Fruit fly (Drosophila melanogaster) whole organism, wandering third instar larva: Measurements from ENCODE around the gene CG33253.

ENCODE experiments used
- Abd-B ChIP-seq: fragments of >200 bp; optimal IDR thresholded peaks from 2 replicates; lab custom pipeline; 2017; ENCODE audit warnings: missing biosample characterization, missing genetic modification characterization
- CG32264 ChIP-seq: fragments of 200-800 bp; sonication (Bioruptor generic); optimal IDR thresholded peaks from 2 replicates; lab custom pipeline; 2016; ENCODE audit warnings: missing biosample characterization, missing genetic modification characterization
- CG9705 ChIP-seq: fragments of 200-800 bp; sonication (Bioruptor generic); optimal IDR thresholded peaks from 2 replicates; lab custom pipeline; 2018; ENCODE audit warnings: missing biosample characterization, mild to moderate bottlenecking, missing genetic modification characterization
- CrebA ChIP-seq: fragments of 200-800 bp; sonication (Bioruptor generic); optimal IDR thresholded peaks from 2 replicates; lab custom pipeline; 2016; ENCODE audit warnings: missing biosample characterization, mild to moderate bottlenecking, missing genetic modification characterization, borderline replicate concordance
- Dfd ChIP-seq: fragments of >200 bp; optimal IDR thresholded peaks from 2 replicates; lab custom pipeline; 2017; ENCODE audit warnings: missing biosample characterization, missing genetic modification characterization
- Dif ChIP-seq: fragments of 200-275, 200-300 bp; sonication (Bioruptor generic); optimal IDR thresholded peaks from 2 replicates; lab custom pipeline; 2018; ENCODE audit warnings: missing biosample characterization, missing genetic modification characterization; ENCODE audit not compliant: partially characterized antibody
- GATAd ChIP-seq: sonication (Bioruptor generic); optimal IDR thresholded peaks from 2 replicates; lab custom pipeline; 2016; ENCODE audit warnings: missing biosample characterization, missing genetic modification characterization
- HLH106 ChIP-seq: fragments of 200-800 bp; optimal IDR thresholded peaks from 3 replicates; lab custom pipeline; 2019; ENCODE audit warnings: missing biosample characterization, mild to moderate bottlenecking, missing genetic modification characterization, moderate library complexity
- Hnf4 ChIP-seq: fragments of 200-800 bp; sonication (Bioruptor generic); optimal IDR thresholded peaks from 2 replicates; lab custom pipeline; 2016; ENCODE audit warnings: missing biosample characterization, mild to moderate bottlenecking, missing genetic modification characterization
- Hr78 ChIP-seq: fragments of >200 bp; optimal IDR thresholded peaks from 2 replicates; lab custom pipeline; 2017; ENCODE audit warnings: missing biosample characterization, missing genetic modification characterization
- Hr83 ChIP-seq: fragments of 200-300 bp; sonication (Bioruptor generic); optimal IDR thresholded peaks from 2 replicates; lab custom pipeline; 2016; ENCODE audit warnings: missing biosample characterization, mild to moderate bottlenecking, missing genetic modification characterization, moderate library complexity; ENCODE audit not compliant: poor library complexity, severe bottlenecking
- Jra ChIP-seq: sonication (Bioruptor generic); optimal IDR thresholded peaks from 2 replicates; lab custom pipeline; 2016; ENCODE audit warnings: missing biosample characterization, missing genetic modification characterization
- Mio ChIP-seq: sonication (Bioruptor generic); optimal IDR thresholded peaks from 2 replicates; lab custom pipeline; 2016; ENCODE audit warnings: missing biosample characterization, missing genetic modification characterization
- Myc ChIP-seq: fragments of >200 bp; optimal IDR thresholded peaks from 2 replicates; lab custom pipeline; 2017
- N ChIP-seq: fragments of >200 bp; optimal IDR thresholded peaks from 2 replicates; lab custom pipeline; 2018; ENCODE audit warnings: missing biosample characterization, missing external identifiers, missing genetic modification characterization
- OdsH ChIP-seq: fragments of 200-800 bp; sonication (Bioruptor generic); optimal IDR thresholded peaks from 2 replicates; lab custom pipeline; 2016; ENCODE audit warnings: missing biosample characterization, mild to moderate bottlenecking, missing genetic modification characterization
- Rel ChIP-seq, 2 experiments: fragments of 200-800 bp; sonication (Bioruptor generic) in 1 of 2; optimal IDR thresholded peaks; 2 replicates in 1 of 2; 3 replicates in 1 of 2; lab custom pipeline; 2016 to 2019; ENCODE audit warnings: mild to moderate bottlenecking in 2 of 2, missing biosample characterization in 2 of 2, missing genetic modification characterization in 2 of 2, moderate library complexity in 1 of 2
- Sp1 ChIP-seq: fragments of 200-800 bp; sonication (Bioruptor generic); optimal IDR thresholded peaks from 3 replicates; lab custom pipeline; 2019; ENCODE audit warnings: missing biosample characterization, mild to moderate bottlenecking, missing genetic modification characterization, moderate library complexity
- Vsx2 ChIP-seq: fragments of 200-300, 225-300 bp; sonication (Bioruptor generic); optimal IDR thresholded peaks from 2 replicates; lab custom pipeline; 2018; ENCODE audit warnings: missing biosample characterization, missing genetic modification characterization; ENCODE audit not compliant: partially characterized antibody
- br ChIP-seq: fragments of 200-800 bp; sonication (Bioruptor generic); optimal IDR thresholded peaks from 2 replicates; lab custom pipeline; 2016; ENCODE audit warnings: missing biosample characterization, missing genetic modification characterization
- brk ChIP-seq: fragments of 200-800 bp; sonication (Bioruptor generic); optimal IDR thresholded peaks from 2 replicates; lab custom pipeline; 2016; ENCODE audit warnings: missing biosample characterization, mild to moderate bottlenecking, missing genetic modification characterization
- dl ChIP-seq, 2 experiments: fragments of 175-275, 200-275 bp in 1 of 2; fragments of 200-275 bp in 1 of 2; sonication (Bioruptor generic); optimal IDR thresholded peaks; lab custom pipeline; 2018; ENCODE audit warnings: mild to moderate bottlenecking in 2 of 2, missing biosample characterization in 2 of 2, missing genetic modification characterization in 2 of 2, moderate library complexity in 2 of 2; ENCODE audit not compliant: partially characterized antibody in 2 of 2, insufficient read depth in 1 of 2
- dmrt93B ChIP-seq: fragments of 200-800 bp; sonication (Bioruptor generic); optimal IDR thresholded peaks from 2 replicates; lab custom pipeline; 2018; ENCODE audit warnings: missing biosample characterization, mild to moderate bottlenecking, missing genetic modification characterization
- dsf ChIP-seq: sonication (Bioruptor generic); optimal IDR thresholded peaks from 2 replicates; lab custom pipeline; 2016; ENCODE audit warnings: missing biosample characterization, missing genetic modification characterization, borderline replicate concordance
- ey ChIP-seq: fragments of 200-800 bp; sonication (Bioruptor generic); optimal IDR thresholded peaks from 2 replicates; lab custom pipeline; 2016; ENCODE audit warnings: missing biosample characterization, missing genetic modification characterization
- foxo ChIP-seq, 2 experiments: fragments of 200-800 bp; sonication (Bioruptor generic); optimal IDR thresholded peaks; 2 replicates in 1 of 2; 3 replicates in 1 of 2; lab custom pipeline; 2016 to 2017; ENCODE audit warnings: missing biosample characterization in 2 of 2, missing genetic modification characterization in 2 of 2
- fru ChIP-seq: fragments of 200-800 bp; sonication (Bioruptor generic); optimal IDR thresholded peaks from 3 replicates; lab custom pipeline; 2016; ENCODE audit warnings: missing biosample characterization, mild to moderate bottlenecking, missing genetic modification characterization
- h ChIP-seq: fragments of 200-800 bp; sonication (Bioruptor generic); optimal IDR thresholded peaks from 3 replicates; lab custom pipeline; 2016; ENCODE audit warnings: missing biosample characterization, mild to moderate bottlenecking, missing genetic modification characterization
- jim ChIP-seq: fragments of 175-275, 200-325 bp; sonication (Bioruptor generic); optimal IDR thresholded peaks from 2 replicates; lab custom pipeline; 2016; ENCODE audit warnings: missing biosample characterization, mild to moderate bottlenecking, missing genetic modification characterization
- lola ChIP-seq: fragments of >200 bp; optimal IDR thresholded peaks from 2 replicates; lab custom pipeline; 2017; ENCODE audit warnings: missing biosample characterization, missing genetic modification characterization
- pan ChIP-seq: fragments of >200 bp; optimal IDR thresholded peaks from 2 replicates; lab custom pipeline; 2017
- psq ChIP-seq: fragments of 200-800 bp; sonication (Bioruptor generic); optimal IDR thresholded peaks from 3 replicates; lab custom pipeline; 2017; ENCODE audit warnings: missing biosample characterization, mild to moderate bottlenecking, missing genetic modification characterization, moderate library complexity
- rgr ChIP-seq: fragments of 200-800 bp; sonication (Bioruptor generic); optimal IDR thresholded peaks from 3 replicates; lab custom pipeline; 2016; ENCODE audit warnings: missing biosample characterization, mild to moderate bottlenecking, missing genetic modification characterization
- sage ChIP-seq: fragments of 200-800 bp; sonication (Bioruptor generic); optimal IDR thresholded peaks from 2 replicates; lab custom pipeline; 2016; ENCODE audit warnings: missing biosample characterization, mild to moderate bottlenecking, missing genetic modification characterization
- sv ChIP-seq: fragments of 200-800 bp; sonication (Bioruptor generic); optimal IDR thresholded peaks from 3 replicates; lab custom pipeline; 2016; ENCODE audit warnings: missing biosample characterization, missing genetic modification characterization
- usp ChIP-seq: fragments of >200 bp; optimal IDR thresholded peaks from 2 replicates; lab custom pipeline; 2017; ENCODE audit warnings: missing biosample characterization, missing genetic modification characterization
- woc ChIP-seq: sonication (Bioruptor generic); optimal IDR thresholded peaks from 2 replicates; lab custom pipeline; 2016; ENCODE audit warnings: missing biosample characterization, mild to moderate bottlenecking, missing genetic modification characterization

The CG33253 gene

dm6 chrX:19155922-19156437 lies 27.2 kb upstream of the CG33253 start:
- TF ChIP-seq rgr (GFP tag; lab: Kevin White, UChicago) (peak; percentile 89), CG32264 (GFP tag; lab: Kevin White, UChicago) (no peak), N (GFP tag; lab: Kevin White, UChicago) (no peak), usp (GFP tag; lab: Kevin White, UChicago) (no peak), sage (GFP tag; lab: Kevin White, UChicago) (peak; percentile 77), dmrt93B (GFP tag; lab: Kevin White, UChicago) (peak; percentile 75), Jra (GFP tag; lab: Kevin White, UChicago) (peak; percentile 31), br (peak; percentile 75), GATAd (no peak), Hnf4 (GFP tag; lab: Kevin White, UChicago) (peak; percentile 80), psq (GFP tag; lab: Kevin White, UChicago) (peak; percentile 85), jim (no peak), Vsx2 (GFP tag; lab: Kevin White, UChicago) (peak; percentile 63), Mio (GFP tag; lab: Kevin White, UChicago) (no peak), h (peak; percentile 88), Hr78 (GFP tag; lab: Kevin White, UChicago) (no peak), Myc (no peak), pan (lab: Kevin White, UChicago) (no peak), lola (GFP tag; lab: Kevin White, UChicago) (no peak), foxo (GFP tag; optimal IDR thresholded peaks at IDR 0.05; lab: Kevin White, UChicago) (peak in 1 of 2 experiments; percentile 89), sv (peak; percentile 61), dl (GFP tag; optimal IDR thresholded peaks at IDR 0.05; lab: Kevin White, UChicago; ENCODE audit: insufficient read depth in 1 of 2, partially characterized antibody in 2 of 2) (peak; percentile 16 to 30), fru (GFP tag; lab: Kevin White, UChicago) (peak; percentile 89), brk (GFP tag; lab: Kevin White, UChicago) (peak; percentile 83), HLH106 (tag; lab: Kevin White, UChicago) (peak; percentile 90), dsf (peak; percentile 27), Dfd (GFP tag; lab: Kevin White, UChicago) (no peak), woc (GFP tag; lab: Kevin White, UChicago) (peak; percentile 33), Sp1 (GFP tag; lab: Kevin White, UChicago) (peak; percentile 91), Hr83 (GFP tag; lab: Kevin White, UChicago) (no peak), Dif (peak; percentile 61), Rel (GFP tag; optimal IDR thresholded peaks at IDR 0.05; lab: Kevin White, UChicago) (peak; percentile 56), Rel (tag; optimal IDR thresholded peaks at IDR 0.05; lab: Kevin White, UChicago) (peak; percentile 89), CG9705 (GFP tag; lab: Kevin White, UChicago) (peak; percentile 79), Abd-B (GFP tag; lab: Kevin White, UChicago) (no peak), OdsH (GFP tag; lab: Kevin White, UChicago) (peak; percentile 85), CrebA (GFP tag; lab: Kevin White, UChicago) (no peak), ey (GFP tag; lab: Kevin White, UChicago) (peak; percentile 79)

dm6 chrX:19157471-19157870 lies 25.8 kb upstream of the CG33253 start:
- TF ChIP-seq sage (GFP tag; lab: Kevin White, UChicago): no peak
- TF ChIP-seq Rel (GFP tag; optimal IDR thresholded peaks at IDR 0.05; lab: Kevin White, UChicago): no peak
- peak; percentile 25 for TF ChIP-seq Rel (tag; optimal IDR thresholded peaks at IDR 0.05; lab: Kevin White, UChicago)
